Worm (Caenorhabditis elegans) whole organism, L3 larva: ENCODE data around the gene B0432.11.

Experiments
- R02D3.7 ChIP-seq: fragments of 150-350 bp; optimal IDR thresholded peaks from 2 replicates; lab custom pipeline; 2014; ENCODE audit warnings: missing biosample characterization, missing genetic modification characterization
- ama-1 ChIP-seq: fragments of 150-350 bp; optimal IDR thresholded peaks from 2 replicates; lab custom pipeline; 2018
- ceh-28 ChIP-seq: fragments of 150-350 bp; optimal IDR thresholded peaks from 2 replicates; lab custom pipeline; 2014; ENCODE audit warnings: missing biosample characterization, missing genetic modification reagents, missing genetic modification characterization
- ceh-82 ChIP-seq: fragments of 150-350 bp; optimal IDR thresholded peaks from 2 replicates; lab custom pipeline; 2014; ENCODE audit warnings: missing biosample characterization, missing genetic modification characterization
- daf-12 ChIP-seq: fragments of 150-350 bp; optimal IDR thresholded peaks from 2 replicates; lab custom pipeline; 2014; ENCODE audit warnings: missing biosample characterization, missing genetic modification reagents, missing genetic modification characterization
- elt-1 ChIP-seq: fragments of 150-350 bp; optimal IDR thresholded peaks from 2 replicates; lab custom pipeline; 2014; ENCODE audit warnings: missing biosample characterization, missing genetic modification characterization
- elt-2 ChIP-seq: sonication (generic microtip); optimal IDR thresholded peaks from 2 replicates; lab custom pipeline; 2016; ENCODE audit warnings: missing genetic modification reagents, mild to moderate bottlenecking, missing genetic modification characterization, missing compliant biosample characterization
- elt-3 ChIP-seq, 3 experiments: fragments of 150-350 bp in 1 of 3; sonication (generic microtip) in 2 of 3; optimal IDR thresholded peaks; 2 replicates in 2 of 3; 4 replicates in 1 of 3; lab custom pipeline; 2014 to 2017; ENCODE audit warnings: missing biosample characterization in 3 of 3, missing genetic modification characterization in 3 of 3
- fkh-10 ChIP-seq: sonication (generic microtip); optimal IDR thresholded peaks from 2 replicates; lab custom pipeline; 2017; ENCODE audit warnings: missing biosample characterization, missing genetic modification reagents, missing genetic modification characterization
- fkh-2 ChIP-seq: fragments of 150-350 bp; optimal IDR thresholded peaks from 2 replicates; lab custom pipeline; 2014; ENCODE audit warnings: missing biosample characterization, missing genetic modification reagents, missing genetic modification characterization
- fos-1 ChIP-seq: fragments of 150-350 bp; optimal IDR thresholded peaks from 2 replicates; lab custom pipeline; 2014; ENCODE audit warnings: missing biosample characterization, missing genetic modification characterization
- hmg-11 ChIP-seq: sonication (generic microtip); optimal IDR thresholded peaks from 2 replicates; lab custom pipeline; 2016; ENCODE audit warnings: missing genetic modification characterization, missing compliant biosample characterization
- lin-39 ChIP-seq: fragments of 150-350 bp; optimal IDR thresholded peaks from 2 replicates; lab custom pipeline; 2018; ENCODE audit warnings: missing biosample characterization, missing genetic modification reagents, missing genetic modification characterization
- lsy-12 ChIP-seq: sonication (generic microtip); optimal IDR thresholded peaks from 2 replicates; lab custom pipeline; 2016; ENCODE audit warnings: mild to moderate bottlenecking, missing genetic modification characterization, missing compliant biosample characterization
- mdl-1 ChIP-seq: fragments of 150-350 bp; optimal IDR thresholded peaks from 2 replicates; lab custom pipeline; 2014; ENCODE audit warnings: missing biosample characterization, missing genetic modification characterization
- mml-1 ChIP-seq: fragments of 150-350 bp; sonication (generic microtip); optimal IDR thresholded peaks from 3 replicates; lab custom pipeline; 2014; ENCODE audit warnings: missing biosample characterization, missing genetic modification characterization
- nfya-1 ChIP-seq: sonication (generic microtip); optimal IDR thresholded peaks from 2 replicates; lab custom pipeline; 2017; ENCODE audit warnings: missing genetic modification characterization, mild to moderate bottlenecking, missing compliant biosample characterization, antibody characterized with exemption, moderate library complexity; ENCODE audit not compliant: insufficient read depth
- nhr-11 ChIP-seq: fragments of 150-350 bp; optimal IDR thresholded peaks from 2 replicates; lab custom pipeline; 2014; ENCODE audit warnings: missing biosample characterization, missing genetic modification characterization
- nhr-12 ChIP-seq: fragments of 150-350 bp; optimal IDR thresholded peaks from 2 replicates; lab custom pipeline; 2014; ENCODE audit warnings: missing biosample characterization, missing genetic modification characterization
- nhr-23 ChIP-seq: fragments of 150-350 bp; optimal IDR thresholded peaks from 2 replicates; lab custom pipeline; 2014; ENCODE audit warnings: missing biosample characterization, missing genetic modification reagents, missing genetic modification characterization
- nhr-237 ChIP-seq: fragments of 150-350 bp; optimal IDR thresholded peaks from 2 replicates; lab custom pipeline; 2014; ENCODE audit warnings: missing biosample characterization, missing genetic modification characterization
- nhr-25 ChIP-seq: sonication (generic microtip); optimal IDR thresholded peaks from 2 replicates; lab custom pipeline; 2017; ENCODE audit warnings: missing biosample characterization, missing genetic modification characterization
- nhr-28 ChIP-seq: fragments of 150-350 bp; optimal IDR thresholded peaks from 2 replicates; lab custom pipeline; 2014; ENCODE audit warnings: missing biosample characterization, missing genetic modification characterization
- nhr-43 ChIP-seq: sonication (generic microtip); optimal IDR thresholded peaks from 2 replicates; lab custom pipeline; 2016; ENCODE audit warnings: mild to moderate bottlenecking, missing genetic modification characterization, missing compliant biosample characterization; ENCODE audit not compliant: poor library complexity, severe bottlenecking
- nhr-67 ChIP-seq: fragments of 150-350 bp; optimal IDR thresholded peaks from 2 replicates; lab custom pipeline; 2014; ENCODE audit warnings: missing biosample characterization, missing genetic modification characterization
- sea-2 ChIP-seq: fragments of 150-350 bp; sonication (generic microtip); optimal IDR thresholded peaks from 4 replicates; lab custom pipeline; 2014; ENCODE audit warnings: missing biosample characterization, missing genetic modification reagents, missing genetic modification characterization
- snpc-4 ChIP-seq: fragments of 150-350 bp; optimal IDR thresholded peaks from 2 replicates; lab custom pipeline; 2014; ENCODE audit warnings: missing biosample characterization, missing genetic modification characterization
- tbx-2 ChIP-seq: sonication (generic microtip); optimal IDR thresholded peaks from 2 replicates; lab custom pipeline; 2016; ENCODE audit warnings: mild to moderate bottlenecking, missing genetic modification characterization, missing compliant biosample characterization
- unc-39 ChIP-seq: sonication (generic microtip); optimal IDR thresholded peaks from 4 replicates; lab custom pipeline; 2017; ENCODE audit warnings: missing biosample characterization, missing genetic modification characterization
- unc-62 ChIP-seq: fragments of 150-350 bp; sonication (generic microtip); optimal IDR thresholded peaks from 4 replicates; lab custom pipeline; 2014; ENCODE audit warnings: missing biosample characterization, missing genetic modification reagents, missing genetic modification characterization
- zag-1 ChIP-seq: fragments of 150-350 bp; optimal IDR thresholded peaks from 2 replicates; lab custom pipeline; 2014; ENCODE audit warnings: missing biosample characterization, missing genetic modification characterization
- ztf-11 ChIP-seq: fragments of 150-350 bp; optimal IDR thresholded peaks from 2 replicates; lab custom pipeline; 2014; ENCODE audit warnings: missing biosample characterization, missing genetic modification characterization
- ztf-4 ChIP-seq: fragments of 150-350 bp; optimal IDR thresholded peaks from 2 replicates; lab custom pipeline; 2014; ENCODE audit warnings: missing biosample characterization, missing genetic modification characterization

B0432.11 gene

DNA sequence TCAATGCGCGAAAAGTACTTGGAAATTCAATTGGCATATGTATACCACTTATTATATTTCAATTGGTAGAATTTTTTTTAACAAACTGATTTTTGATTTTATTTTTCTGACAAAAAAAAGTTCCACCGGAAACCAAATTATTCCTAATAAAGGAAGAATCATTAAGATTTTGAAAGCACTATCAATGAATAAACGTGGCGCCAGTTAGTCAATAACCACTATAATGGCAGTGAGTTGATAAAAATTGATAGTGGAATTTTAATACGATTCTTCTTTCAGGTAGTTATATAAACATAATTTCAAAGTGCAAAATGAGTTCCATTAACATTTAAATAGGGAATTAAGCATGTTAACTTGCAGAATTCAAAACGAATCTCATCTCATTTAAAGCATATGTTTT, 11.1 kb upstream of the B0432.11 start, which contains the start of gene col-69:
col-69 (minus strand) TSS at position 101 of the 400 bp plus-strand sequence.
- TF ChIP-seq ztf-11 (tag; lab: Kevin White, UChicago) (no peak), elt-2 (tag; lab: Kevin White, UChicago) (peak; percentile 15)

DNA sequence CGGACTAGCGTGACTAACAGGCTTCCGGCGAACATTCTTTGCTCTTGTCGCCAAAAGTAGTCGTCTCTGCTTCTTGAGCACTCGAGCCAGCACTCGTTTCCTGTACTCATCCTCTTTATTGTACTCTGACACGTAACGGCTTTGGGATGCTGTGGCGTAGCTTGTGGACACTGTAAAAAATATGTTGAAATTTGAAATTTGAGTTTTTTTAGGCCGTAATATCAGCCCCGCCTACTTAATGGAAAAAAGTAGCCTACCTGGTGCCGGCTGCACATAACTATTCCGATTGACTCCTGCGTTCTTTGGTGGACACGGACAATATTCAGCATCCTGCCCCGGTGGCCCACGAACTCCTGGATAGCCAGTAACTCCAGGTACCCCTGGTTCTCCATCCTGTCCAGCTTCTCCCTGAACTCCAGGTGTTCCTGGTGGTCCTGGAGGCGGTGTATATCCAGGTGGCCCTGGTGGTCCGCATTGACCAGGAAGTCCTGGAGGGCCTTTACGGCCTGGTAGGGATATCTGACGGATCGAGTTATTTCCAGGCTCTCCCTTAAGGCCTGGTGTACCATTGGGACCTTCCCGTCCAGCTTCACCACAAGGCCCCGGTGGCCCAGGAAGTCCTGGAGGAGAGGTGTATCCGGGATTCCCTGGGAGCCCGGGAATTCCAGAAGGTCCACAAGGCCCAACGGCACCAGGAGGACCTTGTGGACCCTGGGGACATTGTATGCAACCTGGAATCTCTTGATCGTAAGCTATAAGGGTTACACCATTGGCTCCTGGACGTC, 9.6 kb upstream of the B0432.11 start:
- no peak for TF ChIP-seq sea-2
- no peak for TF ChIP-seq mdl-1 (tag; lab: Kevin White, UChicago)
- no peak for TF ChIP-seq nhr-11 (tag; lab: Kevin White, UChicago)
- no peak for TF ChIP-seq nhr-28
- no peak for TF ChIP-seq fos-1
- no peak for TF ChIP-seq snpc-4 (tag; lab: Kevin White, UChicago)

DNA sequence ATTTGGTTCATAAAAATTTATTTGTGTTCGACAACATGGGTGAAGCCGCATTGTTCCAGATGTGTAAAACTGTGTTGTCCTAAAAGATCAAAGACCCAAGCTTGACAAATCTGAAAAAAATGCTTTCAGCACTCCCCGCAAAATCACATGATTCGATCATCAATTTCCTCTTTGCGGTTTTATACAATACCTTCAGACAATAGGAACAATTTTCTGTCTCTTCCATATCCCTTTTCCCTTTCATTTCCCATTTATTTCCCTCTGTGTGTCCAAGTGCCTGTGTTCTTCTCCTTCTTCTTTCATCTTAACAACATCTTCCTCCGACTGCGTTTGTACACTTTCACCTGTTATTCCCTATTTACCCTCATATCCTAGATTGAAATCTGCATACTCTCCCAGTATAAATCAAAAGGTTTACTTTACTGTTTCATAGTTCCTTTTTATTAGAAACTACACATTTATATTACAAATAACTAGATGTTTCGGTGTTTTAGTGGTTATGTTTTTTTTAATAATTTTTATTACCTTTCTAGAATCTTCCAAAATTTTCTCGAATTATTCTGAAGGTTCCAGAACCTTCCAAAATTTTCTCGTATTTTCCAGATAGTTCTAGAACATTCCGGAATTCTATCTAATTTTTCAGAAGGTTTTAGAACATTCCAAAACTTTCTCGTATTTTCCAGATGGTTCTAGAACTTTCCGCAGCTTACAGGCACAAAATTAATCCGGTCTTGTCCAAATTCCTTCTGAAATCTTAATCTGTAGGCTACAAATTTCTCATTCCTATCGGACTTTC, 6.7 kb upstream of the B0432.11 start, which contains the start of gene K01A2.5:
K01A2.5 (plus strand) TSS at position 297 of the 796 bp plus-strand sequence.
- TF ChIP-seq nhr-25 (tag; lab: Kevin White, UChicago): peak; percentile 70
- TF ChIP-seq nhr-23 (tag; lab: Kevin White, UChicago): peak; percentile 86
- TF ChIP-seq nhr-28: no peak

DNA sequence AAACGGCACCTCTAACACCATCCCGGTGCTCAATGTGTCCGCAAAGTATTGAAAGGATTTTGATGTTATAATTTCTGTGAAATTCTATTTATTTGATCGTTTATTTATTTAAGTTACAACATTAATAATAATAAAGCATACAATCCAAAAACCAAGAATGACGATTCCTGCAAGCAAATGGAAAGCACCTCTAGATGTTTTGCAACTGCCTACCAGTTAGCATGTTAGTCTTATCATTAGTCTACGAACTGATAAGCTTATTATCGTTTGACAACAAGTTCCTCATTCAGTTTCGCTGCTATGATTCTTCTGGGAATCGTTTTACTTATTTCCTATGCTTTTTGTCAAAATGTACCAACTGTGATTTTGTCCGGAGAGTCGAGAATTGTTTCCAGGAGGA, 5.2 kb upstream of the B0432.11 start, which contains the start of gene K01A2.6:
K01A2.6 (plus strand) TSS at position 301 of the 400 bp plus-strand sequence.
- TF ChIP-seq unc-39 (tag; lab: Kevin White, UChicago) (no peak), fkh-10 (GFP tag; lab: Kevin White, UChicago) (no peak), elt-2 (tag; lab: Kevin White, UChicago) (no peak), R02D3.7 (no peak), nhr-28 (no peak), elt-3 (tag; optimal IDR thresholded peaks at IDR 0.05; lab: Kevin White, UChicago) (no peak), ceh-28 (tag; lab: Kevin White, UChicago) (no peak), tbx-2 (tag; lab: Kevin White, UChicago) (no peak), ama-1 (no peak)
- TF ChIP-seq, all 47 proteins: peak for 0

DNA sequence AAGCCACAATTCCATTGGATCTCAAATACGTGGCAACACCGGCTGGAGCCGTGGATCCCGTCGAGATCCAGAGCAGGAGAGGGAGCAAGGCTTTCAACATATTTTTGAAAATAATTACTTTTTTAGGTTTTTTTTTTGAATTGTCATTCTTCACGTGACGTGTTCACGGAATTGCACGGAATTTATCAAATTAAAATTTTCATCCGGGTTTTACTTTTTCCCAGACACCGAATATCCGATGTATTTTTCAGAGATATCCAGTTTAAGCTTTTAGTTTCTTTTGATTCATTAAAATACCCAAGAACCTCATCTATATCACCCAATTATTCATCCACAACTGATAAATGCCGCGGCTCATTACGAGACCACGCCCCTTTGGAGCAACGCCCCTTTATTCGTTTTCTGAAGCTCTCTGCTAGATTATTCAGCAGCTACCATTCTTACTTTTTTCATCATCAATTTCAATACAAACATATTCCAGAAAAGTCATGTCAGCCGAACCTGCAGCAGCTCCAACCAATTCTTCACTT, 2.5 kb upstream of the B0432.11 start, which contains the start of the genes clec-117 and B0432.1:
clec-117 (minus strand) TSS at position 101 of the 530 bp plus-strand sequence.
B0432.1 (plus strand) TSS at position 480 of the 530 bp plus-strand sequence.
- TF ChIP-seq daf-12: no peak
- no peak for TF ChIP-seq nhr-237
- no peak for TF ChIP-seq mml-1 (tag; lab: Kevin White, UChicago)
- no peak for TF ChIP-seq snpc-4 (tag; lab: Kevin White, UChicago)
- TF ChIP-seq ztf-4 (tag; lab: Kevin White, UChicago): no peak
- no peak for TF ChIP-seq nhr-67 (tag; lab: Kevin White, UChicago)
- TF ChIP-seq unc-62 (GFP tag; lab: Kevin White, UChicago): no peak
- TF ChIP-seq sea-2: no peak
- TF ChIP-seq fkh-2 (tag; lab: Kevin White, UChicago): no peak
- no peak for TF ChIP-seq zag-1
- no peak for TF ChIP-seq nhr-12 (tag; lab: Kevin White, UChicago)
- TF ChIP-seq R02D3.7: no peak
- TF ChIP-seq nfya-1 (tag; lab: Kevin White, UChicago): no peak
- TF ChIP-seq nhr-43: no peak
- TF ChIP-seq, all 47 proteins: peak for 0

DNA sequence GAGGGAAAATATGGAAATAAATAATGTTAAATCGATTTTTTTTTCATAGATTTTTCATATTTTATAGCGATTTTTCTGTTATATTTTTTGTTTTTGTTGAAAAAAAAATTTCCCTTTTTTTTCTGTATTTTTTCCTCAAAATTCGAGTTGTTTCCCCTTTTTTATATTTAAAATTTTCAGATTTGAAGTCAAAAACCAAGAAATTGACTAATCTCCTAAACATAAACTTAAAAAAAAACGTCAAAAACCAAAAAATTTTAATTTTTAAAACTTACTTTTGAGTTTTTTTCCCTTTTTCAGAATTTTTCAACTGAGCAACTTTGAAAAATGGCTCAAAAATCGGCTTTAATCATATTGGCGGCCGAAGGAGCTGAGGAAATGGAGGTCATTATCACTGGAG, 4.2 kb downstream of the B0432.11 start, which contains the start of gene djr-1.1:
djr-1.1 (plus strand) TSS at position 301 of the 400 bp plus-strand sequence.
- no peak for TF ChIP-seq lin-39 (tag; lab: Kevin White, UChicago)
- no peak for TF ChIP-seq ztf-4 (tag; lab: Kevin White, UChicago)
- TF ChIP-seq lsy-12: no peak
- no peak for TF ChIP-seq elt-1 (tag; lab: Kevin White, UChicago)
- no peak for TF ChIP-seq nhr-237
- no peak for TF ChIP-seq nhr-11 (tag; lab: Kevin White, UChicago)
- no peak for TF ChIP-seq ceh-82
- TF ChIP-seq unc-39 (tag; lab: Kevin White, UChicago): no peak
- no peak for TF ChIP-seq hmg-11 (tag; lab: Kevin White, UChicago)
- no peak for TF ChIP-seq R02D3.7
- no peak for TF ChIP-seq daf-12
- no peak for TF ChIP-seq mml-1 (tag; lab: Kevin White, UChicago)
